Worm (Caenorhabditis elegans): ENCODE data around the gene fbxb-114.

fbxb-114 gene

ce11 chrX:16928087-16928486 lies 6.5 kb downstream of the fbxb-114 start (continued):
- TF ChIP-seq him-1 (tag; optimal IDR thresholded peaks at IDR 0.05) (peak; percentile 77), attf-5 (GFP tag; optimal IDR thresholded peaks at IDR 0.05) (peak; percentile 36), nhr-27 (tag; optimal IDR thresholded peaks at IDR 0.05) (no peak), F33H1.4 (GFP tag; IDR thresholded peaks at IDR 0.05) (no peak), T26A5.8 (tag; optimal IDR thresholded peaks at IDR 0.05) (no peak), ztf-18 (tag; optimal IDR thresholded peaks at IDR 0.05) (no peak), aptf-3 (GFP tag; IDR thresholded peaks at IDR 0.05) (no peak), egl-18 (GFP tag; IDR thresholded peaks at IDR 0.05) (peak; percentile 62; the same call in 1 of the 2 replicates), madf-6 (GFP tag; IDR thresholded peaks at IDR 0.05) (peak; percentile 39; the same call in 1 of the 2 replicates), ets-4 (GFP tag; optimal IDR thresholded peaks at IDR 0.05) (no peak), F37B4.10 (GFP tag; IDR thresholded peaks at IDR 0.05) (no peak), B0019.2 (GFP tag; conservative IDR thresholded peaks at IDR 0.05) (no peak), tbp1 (GFP tag; optimal IDR thresholded peaks at IDR 0.05) (peak; percentile 92), unc-62 (GFP tag; optimal IDR thresholded peaks at IDR 0.05) (no peak), rec-8 (tag; optimal IDR thresholded peaks at IDR 0.05) (no peak), B0261.1 (tag; optimal IDR thresholded peaks at IDR 0.05) (peak; percentile 79), lir-1 (GFP tag; conservative IDR thresholded peaks at IDR 0.05) (0 out of 2 replicates have a peak, but pooled peaks have one; percentile 28), ceh-79 (tag; optimal IDR thresholded peaks at IDR 0.05) (no peak), F57C9.4 (tag; optimal IDR thresholded peaks at IDR 0.05) (no peak), athp-1 (tag; optimal IDR thresholded peaks at IDR 0.05) (peak; percentile 51), cebp-1 (GFP tag; IDR thresholded peaks at IDR 0.05) (0 out of 2 replicates have a peak, but pooled peaks have one; percentile 34), cebp-1 (tag; optimal IDR thresholded peaks at IDR 0.05) (no peak), egl-44 (GFP tag; IDR thresholded peaks at IDR 0.05) (no peak), F10E7.11 (tag; optimal IDR thresholded peaks at IDR 0.05) (no peak), madf-3 (GFP tag; IDR thresholded peaks at IDR 0.05) (peak; percentile 74), mel-28 (tag; optimal IDR thresholded peaks at IDR 0.05; ENCODE audit: borderline replicate concordance) (no peak), C17E4.6 (GFP tag; IDR thresholded peaks at IDR 0.05) (no peak), egrh-3 (GFP tag; IDR thresholded peaks at IDR 0.05) (0 out of 2 replicates have a peak, but pooled peaks have one; percentile 27), zfh-2 (GFP tag; conservative IDR thresholded peaks at IDR 0.05) (no peak), lsy-27 (tag; optimal IDR thresholded peaks at IDR 0.05; ENCODE audit: borderline replicate concordance, insufficient read depth) (no peak), rpc-1 (optimal IDR thresholded peaks at IDR 0.05) (peak; percentile 69), rpc-1 (tag; optimal IDR thresholded peaks at IDR 0.05) (peak; percentile 88), madf-8 (GFP tag; conservative IDR thresholded peaks at IDR 0.05) (no peak), ztf-28 (GFP tag; IDR thresholded peaks at IDR 0.05) (0 out of 2 replicates have a peak, but pooled peaks have one; percentile 65), akir-1 (GFP tag; optimal IDR thresholded peaks at IDR 0.05) (no peak), nhr-120 (GFP tag; IDR thresholded peaks at IDR 0.05) (no peak), B0035.1 (tag; optimal IDR thresholded peaks at IDR 0.05) (no peak), lin-35 (GFP tag; optimal IDR thresholded peaks at IDR 0.05) (no peak), Y56A3A.18 (GFP tag; IDR thresholded peaks at IDR 0.05) (peak; percentile 67; the same call in 1 of the 2 replicates), ztf-26 (tag; optimal IDR thresholded peaks at IDR 0.05) (no peak), lag-1 (GFP tag; IDR thresholded peaks at IDR 0.05) (no peak), ztf-3 (GFP tag; optimal IDR thresholded peaks at IDR 0.05) (no peak), nfya-2 (GFP tag; IDR thresholded peaks at IDR 0.05) (no peak), nhr-90 (tag; optimal IDR thresholded peaks at IDR 0.05) (peak; percentile 68), hmg-20 (GFP tag; IDR thresholded peaks at IDR 0.05) (peak; percentile 38; the same call in 1 of the 2 replicates), ceh-40 (GFP tag; IDR thresholded peaks at IDR 0.05) (no peak), nfya-1 (tag; optimal IDR thresholded peaks at IDR 0.05; ENCODE audit: borderline replicate concordance, insufficient read depth) (no peak), K12H6.12 (tag; optimal IDR thresholded peaks at IDR 0.05) (peak; percentile 49), mcd-1 (GFP tag; IDR thresholded peaks at IDR 0.05) (peak; percentile 40; the same call in 1 of the 2 replicates)

All from whole organism, young adult.